Worm (Caenorhabditis elegans) whole organism, L1 larva: ENCODE results near the gene Y76B12C.8.

Experiments used
- C34B4.2 ChIP-seq: sonication (generic microtip); optimal IDR thresholded peaks from 2 replicates; lab custom pipeline; 2017; ENCODE audit warnings: mild to moderate bottlenecking, missing genetic modification characterization, missing compliant biosample characterization
- ama-1 ChIP-seq: fragments of 150-350 bp; optimal IDR thresholded peaks from 2 replicates; lab custom pipeline; 2014
- ceh-8 ChIP-seq: fragments of 200-800 bp; sonication (Bioruptor generic); optimal IDR thresholded peaks from 2 replicates; lab custom pipeline; 2018; ENCODE audit warnings: mild to moderate bottlenecking, missing genetic modification characterization, moderate library complexity, missing compliant biosample characterization
- ces-1 ChIP-seq: fragments of 150-350 bp; optimal IDR thresholded peaks from 2 replicates; lab custom pipeline; 2014; ENCODE audit warnings: missing biosample characterization, missing genetic modification reagents, missing genetic modification characterization
- dsc-1 ChIP-seq: sonication (generic microtip); optimal IDR thresholded peaks from 2 replicates; lab custom pipeline; 2016; ENCODE audit warnings: mild to moderate bottlenecking, missing genetic modification characterization, missing compliant biosample characterization
- ets-5 ChIP-seq: fragments of 200-800 bp; sonication (Bioruptor generic); IDR thresholded peaks from 2 replicates; pipeline ENCODE4 v1.3.6; 2022; ENCODE audit warnings: missing genetic modification characterization, missing compliant biosample characterization
- nhr-76 ChIP-seq: sonication (generic microtip); optimal IDR thresholded peaks from 2 replicates; lab custom pipeline; 2017; ENCODE audit warnings: missing biosample characterization, missing genetic modification characterization
- unc-130 ChIP-seq: fragments of 150-350 bp; optimal IDR thresholded peaks from 2 replicates; lab custom pipeline; 2017; ENCODE audit warnings: missing biosample characterization, missing genetic modification characterization, inconsistent platforms
- zag-1 ChIP-seq: fragments of 150-350 bp; optimal IDR thresholded peaks from 2 replicates; lab custom pipeline; 2014; ENCODE audit warnings: missing biosample characterization, missing genetic modification characterization
- ztf-4 ChIP-seq: fragments of 150-350 bp; optimal IDR thresholded peaks from 2 replicates; lab custom pipeline; 2014; ENCODE audit warnings: missing biosample characterization, missing genetic modification characterization

- TF ChIP-seq zag-1 (tag; lab: Kevin White, UChicago) (no peak), ces-1 (GFP tag; lab: Kevin White, UChicago) (no peak), ceh-8 (GFP tag; lab: Kevin White, UChicago) (no peak), ztf-4 (no peak), nhr-76 (tag; lab: Kevin White, UChicago) (no peak), C34B4.2 (tag; lab: Kevin White, UChicago) (no peak), dsc-1 (tag; lab: Kevin White, UChicago) (no peak), ama-1 (lab: Kevin White, UChicago) (no peak), unc-130 (peak; percentile 47), ets-5 (GFP tag; lab: Robert Waterston, UW) (no peak)
Measured at ce11 chrIV:1980961-1981446, 1.2 kb downstream of the Y76B12C.8 start, which contains the start of gene Y76B12C.6.
